Fruit fly (Drosophila melanogaster) whole organism, adult: ENCODE results near the gene CG4629.

ENCODE experiments used
- CG14711 ChIP-seq: fragments of 200-800 bp; sonication (Bioruptor generic); optimal IDR thresholded peaks from 2 replicates; lab custom pipeline; 2018; ENCODE audit warnings: missing biosample characterization, mild to moderate bottlenecking, missing genetic modification characterization, moderate library complexity
- CG1620 ChIP-seq: fragments of 200-800 bp; sonication (Bioruptor generic); optimal IDR thresholded peaks from 2 replicates; lab custom pipeline; 2016; ENCODE audit warnings: missing biosample characterization, missing genetic modification characterization
- CG33017 ChIP-seq: fragments of 200-800 bp; sonication (Bioruptor generic); optimal IDR thresholded peaks from 2 replicates; lab custom pipeline; 2018; ENCODE audit warnings: missing biosample characterization, mild to moderate bottlenecking, missing genetic modification characterization, moderate library complexity
- CG7045 ChIP-seq: fragments of 200-800 bp; sonication (Bioruptor generic); optimal IDR thresholded peaks from 2 replicates; lab custom pipeline; 2017; ENCODE audit warnings: missing biosample characterization, mild to moderate bottlenecking, missing genetic modification characterization
- Clk ChIP-seq: fragments of 200-800 bp; sonication (Bioruptor generic); optimal IDR thresholded peaks from 2 replicates; lab custom pipeline; 2017; ENCODE audit warnings: missing biosample characterization, missing genetic modification characterization
- Mnt ChIP-seq: fragments of 200-800 bp; sonication (Bioruptor generic); optimal IDR thresholded peaks from 2 replicates; lab custom pipeline; 2016; ENCODE audit warnings: missing biosample characterization, mild to moderate bottlenecking, missing genetic modification characterization
- bab1 ChIP-seq: fragments of 200-800 bp; sonication (Bioruptor generic); optimal IDR thresholded peaks from 3 replicates; lab custom pipeline; 2019; ENCODE audit warnings: missing biosample characterization, mild to moderate bottlenecking, missing genetic modification characterization, moderate library complexity
- cic ChIP-seq: fragments of 200-800 bp; sonication (Bioruptor generic); optimal IDR thresholded peaks from 2 replicates; lab custom pipeline; 2017; ENCODE audit warnings: missing biosample characterization, mild to moderate bottlenecking, missing genetic modification characterization, moderate library complexity
- cnc ChIP-seq, 2 experiments: fragments of >200 bp; optimal IDR thresholded peaks; 2 replicates each; lab custom pipeline; 2017
- kay ChIP-seq: fragments of 200-800 bp; sonication (Bioruptor generic); peaks from one replicate; lab custom pipeline; 2016; ENCODE audit warnings: missing biosample characterization, missing genetic modification characterization, borderline replicate concordance
- ovo ChIP-seq: fragments of 200-800 bp; sonication (Bioruptor generic); optimal IDR thresholded peaks from 2 replicates; lab custom pipeline; 2016; ENCODE audit warnings: missing biosample characterization, missing genetic modification characterization
- toe ChIP-seq: fragments of 200-800 bp; sonication (Bioruptor generic); optimal IDR thresholded peaks from 2 replicates; lab custom pipeline; 2016; ENCODE audit warnings: missing biosample characterization, missing genetic modification characterization

dm6 chr2L:1123078-1123818 is 20.9 kb upstream of the CG4629 start:
- no peak for TF ChIP-seq kay
- TF ChIP-seq ovo: peak; percentile 67
- peak; percentile 30 for TF ChIP-seq CG14711 (tag; lab: Kevin White, UChicago)
- no peak for TF ChIP-seq CG1620
- no peak for TF ChIP-seq Clk (GFP tag; lab: Kevin White, UChicago)
- peak; percentile 64 for TF ChIP-seq CG7045 (GFP tag; lab: Kevin White, UChicago)
- no peak for TF ChIP-seq bab1
- TF ChIP-seq toe: peak; percentile 6
- peak; percentile 70 for TF ChIP-seq cic (GFP tag; lab: Kevin White, UChicago)
- TF ChIP-seq cnc (optimal IDR thresholded peaks at IDR 0.05; lab: Kevin White, UChicago): no peak
- TF ChIP-seq CG33017 (tag; lab: Kevin White, UChicago): peak; percentile 30
- TF ChIP-seq Mnt (GFP tag; lab: Kevin White, UChicago): no peak
